Fruit fly (Drosophila melanogaster): Measurements from ENCODE around the gene kek3.
A peak's percentile ranks its signal among the peaks of the same experiment; 100 is the strongest.

Gene kek3

dm6 chr2L:15629596-15630168 is 77.2 kb downstream of the kek3 start, which contains the start of gene CG18480 (continued):
- TF ChIP-seq CG1529 (GFP tag; optimal IDR thresholded peaks at IDR 0.05) (no peak), mam (GFP tag; optimal IDR thresholded peaks at IDR 0.05) (peak; percentile 69), CG34422 (GFP tag; IDR thresholded peaks at IDR 0.05) (no peak), Lim3 (GFP tag; IDR thresholded peaks at IDR 0.05) (no peak), en (GFP tag; optimal IDR thresholded peaks at IDR 0.05) (no peak), rib (GFP tag; IDR thresholded peaks at IDR 0.05) (no peak), CG10431 (GFP tag; optimal IDR thresholded peaks at IDR 0.05) (no peak), Hey (tag; optimal IDR thresholded peaks at IDR 0.05) (no peak), nmo (GFP tag; optimal IDR thresholded peaks at IDR 0.05) (no peak), CG11560 (tag; IDR thresholded peaks at IDR 0.05) (no peak), CG14050 (GFP tag; IDR thresholded peaks at IDR 0.05) (no peak), kah (GFP tag; optimal IDR thresholded peaks at IDR 0.05) (no peak), CG14441 (GFP tag; IDR thresholded peaks at IDR 0.05) (0 out of 2 replicates have a peak, but pooled peaks have one; percentile 32), ap (GFP tag; IDR thresholded peaks at IDR 0.05) (no peak), Abd-B (GFP tag; optimal IDR thresholded peaks at IDR 0.05) (no peak), Asciz (GFP tag; optimal IDR thresholded peaks at IDR 0.05) (peak; percentile 13), CG33213 (GFP tag; optimal IDR thresholded peaks at IDR 0.05) (no peak), CG10267 (tag; optimal IDR thresholded peaks at IDR 0.05) (no peak), Chrac-16 (GFP tag; optimal IDR thresholded peaks at IDR 0.05) (peak; percentile 46), CG10274 (GFP tag; optimal IDR thresholded peaks at IDR 0.05) (peak; percentile 94), CG15479 (GFP tag; optimal IDR thresholded peaks at IDR 0.05) (no peak), onecut (GFP tag; IDR thresholded peaks at IDR 0.05) (peak; percentile 46; the same call in 1 of the 2 replicates), CG34224 (GFP tag; IDR thresholded peaks at IDR 0.05; ENCODE audit: partially characterized antibody) (no peak), pzg (GFP tag; optimal IDR thresholded peaks at IDR 0.05) (no peak), CG14965 (GFP tag; optimal IDR thresholded peaks at IDR 0.05; ENCODE audit: borderline replicate concordance) (no peak), CG16863 (GFP tag; optimal IDR thresholded peaks at IDR 0.05) (peak; percentile 0), Awh (GFP tag; IDR thresholded peaks at IDR 0.05) (no peak), Mes4 (GFP tag; optimal IDR thresholded peaks at IDR 0.05) (no peak), ro (GFP tag; IDR thresholded peaks at IDR 0.05) (no peak), B-H2 (GFP tag; optimal IDR thresholded peaks at IDR 0.05) (peak; percentile 42), hbn (GFP tag; IDR thresholded peaks at IDR 0.05; ENCODE audit: partially characterized antibody) (no peak), CG4820 (GFP tag; optimal IDR thresholded peaks at IDR 0.05) (no peak), CG6791 (GFP tag; IDR thresholded peaks at IDR 0.05; ENCODE audit: partially characterized antibody) (no peak), Drgx (GFP tag; IDR thresholded peaks at IDR 0.05) (no peak), CG2199 (GFP tag; IDR thresholded peaks at IDR 0.05) (no peak), tio (GFP tag; optimal IDR thresholded peaks at IDR 0.05) (no peak), sisA (GFP tag; IDR thresholded peaks at IDR 0.05) (no peak), CG9437 (GFP tag; optimal IDR thresholded peaks at IDR 0.05) (no peak), MESR4 (GFP tag; optimal IDR thresholded peaks at IDR 0.05) (no peak), Fer2 (tag; optimal IDR thresholded peaks at IDR 0.05) (peak; percentile 35), CG1603 (tag; optimal IDR thresholded peaks at IDR 0.05) (no peak), fru (optimal IDR thresholded peaks at IDR 0.05) (no peak), CG8089 (GFP tag; optimal IDR thresholded peaks at IDR 0.05) (no peak), CG8388 (GFP tag; optimal IDR thresholded peaks at IDR 0.05) (no peak), Med (GFP tag) (peak; percentile 93), CG4282 (GFP tag; optimal IDR thresholded peaks at IDR 0.05) (no peak), HLH4C (GFP tag; IDR thresholded peaks at IDR 0.05; ENCODE audit: partially characterized antibody) (no peak), nom (GFP tag; optimal IDR thresholded peaks at IDR 0.05) (no peak), lmd (GFP tag; IDR thresholded peaks at IDR 0.05) (peak; percentile 37; the same call in 1 of the 2 replicates), MBD-R2 (GFP tag; IDR thresholded peaks at IDR 0.05) (no peak), tx (GFP tag; optimal IDR thresholded peaks at IDR 0.05) (no peak)
